Fruit fly (Drosophila melanogaster): ENCODE data around the gene CCT2.
A peak's percentile ranks its signal among the peaks of the same experiment; 100 is the strongest.

CCT2 gene

dm6 chrX:9120828-9121754 lies 31.8 kb downstream of the CCT2 start:
- peak; percentile 54 for TF ChIP-seq CG17801 (GFP tag; optimal IDR thresholded peaks at IDR 0.05; ENCODE audit: partially characterized antibody)

- TF ChIP-seq CG17801 (GFP tag; optimal IDR thresholded peaks at IDR 0.05; ENCODE audit: partially characterized antibody), result no peak
Measured at dm6 chrX:9122492-9122891, 33.2 kb downstream of the CCT2 start.

- no peak for TF ChIP-seq CG17801 (GFP tag; optimal IDR thresholded peaks at IDR 0.05; ENCODE audit: partially characterized antibody)
Measured at dm6 chrX:9127264-9128011, 38.1 kb downstream of the CCT2 start.

dm6 chrX:9128012-9128280 lies 38.6 kb downstream of the CCT2 start:
- TF ChIP-seq CG17801 (GFP tag; optimal IDR thresholded peaks at IDR 0.05; ENCODE audit: partially characterized antibody), result no peak

dm6 chrX:9129436-9129835 lies 40.1 kb downstream of the CCT2 start:
- TF ChIP-seq CG17801 (GFP tag; optimal IDR thresholded peaks at IDR 0.05; ENCODE audit: partially characterized antibody), result no peak

- no peak for TF ChIP-seq CG17801 (GFP tag; optimal IDR thresholded peaks at IDR 0.05; ENCODE audit: partially characterized antibody)
Measured at dm6 chrX:9130243-9130642, 40.9 kb downstream of the CCT2 start.

- TF ChIP-seq CG17801 (GFP tag; optimal IDR thresholded peaks at IDR 0.05; ENCODE audit: partially characterized antibody), result no peak
Measured at dm6 chrX:9131523-9131922, 42.2 kb downstream of the CCT2 start.

- TF ChIP-seq CG17801 (GFP tag; optimal IDR thresholded peaks at IDR 0.05; ENCODE audit: partially characterized antibody), result no peak
Measured at dm6 chrX:9132589-9133237, 43.4 kb downstream of the CCT2 start.

dm6 chrX:9133577-9134240 lies 44.4 kb downstream of the CCT2 start:
- no peak for TF ChIP-seq CG17801 (GFP tag; optimal IDR thresholded peaks at IDR 0.05; ENCODE audit: partially characterized antibody)

- TF ChIP-seq CG17801 (GFP tag; optimal IDR thresholded peaks at IDR 0.05; ENCODE audit: partially characterized antibody), result no peak
Measured at dm6 chrX:9134241-9134849, 45.0 kb downstream of the CCT2 start.

dm6 chrX:9134922-9135453 lies 45.7 kb downstream of the CCT2 start, which contains the start of gene fend:
Gene fend, minus strand, starts transcription at chrX:9135099.
- no peak for TF ChIP-seq CG17801 (GFP tag; optimal IDR thresholded peaks at IDR 0.05; ENCODE audit: partially characterized antibody)

- TF ChIP-seq CG17801 (GFP tag; optimal IDR thresholded peaks at IDR 0.05; ENCODE audit: partially characterized antibody), result no peak
Measured at dm6 chrX:9136776-9137550, 47.6 kb downstream of the CCT2 start.

- TF ChIP-seq CG17801 (GFP tag; optimal IDR thresholded peaks at IDR 0.05; ENCODE audit: partially characterized antibody), result no peak
Measured at dm6 chrX:9139138-9139537, 49.8 kb downstream of the CCT2 start.

- no peak for TF ChIP-seq CG17801 (GFP tag; optimal IDR thresholded peaks at IDR 0.05; ENCODE audit: partially characterized antibody)
Measured at dm6 chrX:9141219-9141618, 51.9 kb downstream of the CCT2 start.

Measured in ovary, adult (tissue).